Fruit fly (Drosophila melanogaster) Kc167 (cell line): ENCODE data around the gene CrebB.

ENCODE experiments used
- Myc ChIP-seq: fragments of >200 bp; optimal IDR thresholded peaks from 2 replicates; lab custom pipeline; 2017; ENCODE audit warnings: missing external identifiers
- Sin3A ChIP-seq: fragments of >200 bp; optimal IDR thresholded peaks from 2 replicates; lab custom pipeline; 2018; ENCODE audit warnings: missing external identifiers
- h ChIP-seq: fragments of >200 bp; optimal IDR thresholded peaks from 3 replicates; lab custom pipeline; 2018; ENCODE audit warnings: missing external identifiers
- insv ChIP-seq: fragments of >200 bp; optimal IDR thresholded peaks from 3 replicates; lab custom pipeline; 2018; ENCODE audit warnings: missing external identifiers
- psq ChIP-seq: fragments of >200 bp; optimal IDR thresholded peaks from 2 replicates; lab custom pipeline; 2017; ENCODE audit warnings: missing external identifiers
- ttk ChIP-seq: sonication (Bioruptor generic); optimal IDR thresholded peaks from 2 replicates; lab custom pipeline; 2017; ENCODE audit warnings: missing external identifiers

CrebB gene

DNA sequence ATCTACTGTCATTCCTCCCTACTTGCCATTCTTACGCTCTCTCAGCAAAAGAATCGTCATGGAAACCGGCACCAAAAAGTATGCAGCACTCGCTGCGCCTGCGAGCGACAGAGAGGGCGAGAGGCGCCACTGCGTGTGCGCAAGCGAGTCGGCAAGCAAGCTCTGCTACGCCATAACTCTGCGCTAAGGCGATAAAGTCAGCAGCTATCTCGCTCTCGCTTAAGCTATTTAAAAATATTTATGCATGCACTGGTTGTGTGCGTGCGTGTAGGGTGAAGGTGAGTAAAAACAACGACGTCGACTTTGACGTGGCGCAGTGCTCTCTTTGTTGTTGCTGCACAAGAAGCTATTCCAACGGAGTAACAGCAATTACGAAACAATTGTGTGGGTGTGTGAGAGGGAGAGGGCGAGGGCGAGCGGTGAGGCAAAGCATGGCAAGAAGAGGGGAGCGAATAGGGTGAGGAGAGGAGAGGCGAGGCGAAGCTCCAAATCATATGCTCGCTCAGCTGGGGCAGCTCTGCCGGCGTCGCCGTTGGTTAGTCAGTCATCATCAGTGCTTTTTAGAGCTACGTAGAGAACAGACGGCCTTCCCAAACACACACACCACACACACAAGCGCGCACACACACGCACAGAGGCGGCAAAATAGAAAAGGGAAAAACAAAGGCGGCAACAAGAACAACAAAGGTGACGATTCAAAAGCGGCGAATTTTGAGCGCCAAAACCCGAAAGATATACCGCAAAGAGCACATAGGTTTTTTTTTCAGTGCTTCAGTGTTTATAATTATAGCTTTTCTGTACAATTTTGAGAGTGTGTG, at the start of gene CrebB:
Gene CrebB, plus strand, starts transcription at position 325 of the 818 bp plus-strand sequence.
- TF ChIP-seq h (lab: Kevin White, UChicago), result no peak
- no peak for TF ChIP-seq Myc
- TF ChIP-seq Sin3A, result no peak
- TF ChIP-seq insv (lab: Kevin White, UChicago), result no peak
- no peak for TF ChIP-seq psq (lab: Kevin White, UChicago)
- TF ChIP-seq ttk (lab: Kevin White, UChicago), result no peak

DNA sequence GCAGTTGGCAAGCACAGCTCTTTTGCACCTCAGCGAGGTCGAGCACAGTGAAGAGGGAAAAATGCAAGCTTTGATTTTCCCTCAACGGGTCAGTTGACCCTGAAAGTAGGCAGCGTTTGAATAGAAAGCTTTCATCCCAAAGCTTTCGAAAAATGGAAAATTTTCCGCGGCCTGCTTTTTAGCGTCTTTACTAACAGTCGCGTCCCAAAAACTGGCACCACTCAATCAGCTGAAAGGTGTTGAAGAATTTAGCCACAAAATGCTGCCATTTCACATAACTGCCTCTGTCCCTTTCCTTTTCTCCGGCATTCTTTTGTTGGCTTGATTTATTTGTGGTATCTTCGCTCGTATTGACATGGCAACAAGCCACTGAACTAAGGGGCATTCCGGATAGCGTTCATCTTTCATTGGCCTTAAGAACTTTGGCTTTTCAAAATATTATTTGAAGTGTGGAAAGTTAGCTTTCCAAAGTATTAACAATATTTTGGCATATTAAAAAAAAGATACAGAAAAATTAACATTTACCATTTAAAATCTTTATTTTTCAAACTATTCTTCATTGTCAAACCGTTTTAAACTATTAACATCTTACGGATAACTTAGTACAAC, 46.1 kb upstream of the CrebB start:
- TF ChIP-seq Myc, result no peak
- TF ChIP-seq insv (lab: Kevin White, UChicago), result no peak
- no peak for TF ChIP-seq ttk (lab: Kevin White, UChicago)
- no peak for TF ChIP-seq psq (lab: Kevin White, UChicago)
- no peak for TF ChIP-seq h (lab: Kevin White, UChicago)
- no peak for TF ChIP-seq Sin3A

DNA sequence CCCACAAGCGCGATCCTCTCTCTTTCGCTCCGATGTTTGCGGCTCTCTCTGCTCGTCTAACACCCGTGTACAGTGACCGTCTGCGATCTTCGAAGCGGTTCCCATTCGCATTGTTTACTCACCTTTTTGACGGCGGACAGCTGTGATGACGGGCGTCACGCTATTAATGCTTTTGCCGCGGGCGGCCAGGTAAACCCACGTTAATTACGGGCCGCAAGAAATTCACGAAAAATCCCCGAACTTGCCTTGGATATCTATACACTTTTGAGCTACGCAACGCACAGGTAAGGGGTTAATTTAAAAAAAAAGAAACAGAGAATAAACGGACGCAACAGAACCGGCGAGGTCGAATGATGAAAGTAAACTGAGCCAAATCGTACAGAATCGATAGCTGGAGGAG, 45.3 kb upstream of the CrebB start, which contains the start of gene CG6023:
Gene CG6023, minus strand, starts transcription at position 369 of the 400 bp plus-strand sequence.
- TF ChIP-seq ttk (lab: Kevin White, UChicago) (no peak), Myc (no peak), h (lab: Kevin White, UChicago) (no peak), Sin3A (no peak), insv (lab: Kevin White, UChicago) (no peak), psq (lab: Kevin White, UChicago) (no peak)

DNA sequence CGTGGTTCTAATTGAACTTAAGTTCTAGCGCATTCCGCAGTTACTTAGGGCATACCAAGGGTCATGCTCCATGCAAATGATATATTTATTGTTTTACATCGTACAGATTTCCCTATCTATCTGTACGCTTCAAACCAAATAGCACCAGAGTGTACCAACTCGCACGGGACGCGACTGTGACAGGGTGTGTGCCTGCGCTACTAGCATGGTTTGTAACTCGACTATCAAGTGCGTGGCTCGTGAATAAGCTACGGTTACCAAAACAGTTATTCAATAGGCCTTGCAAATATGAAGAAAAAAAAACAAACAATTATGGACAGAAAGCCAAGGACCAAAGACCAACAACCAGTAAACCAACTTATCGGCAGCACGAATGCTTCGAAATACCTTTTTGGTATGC, 44.8 kb upstream of the CrebB start:
- TF ChIP-seq Myc (no peak), insv (lab: Kevin White, UChicago) (no peak), psq (lab: Kevin White, UChicago) (no peak), Sin3A (no peak), ttk (lab: Kevin White, UChicago) (no peak), h (lab: Kevin White, UChicago) (no peak)

DNA sequence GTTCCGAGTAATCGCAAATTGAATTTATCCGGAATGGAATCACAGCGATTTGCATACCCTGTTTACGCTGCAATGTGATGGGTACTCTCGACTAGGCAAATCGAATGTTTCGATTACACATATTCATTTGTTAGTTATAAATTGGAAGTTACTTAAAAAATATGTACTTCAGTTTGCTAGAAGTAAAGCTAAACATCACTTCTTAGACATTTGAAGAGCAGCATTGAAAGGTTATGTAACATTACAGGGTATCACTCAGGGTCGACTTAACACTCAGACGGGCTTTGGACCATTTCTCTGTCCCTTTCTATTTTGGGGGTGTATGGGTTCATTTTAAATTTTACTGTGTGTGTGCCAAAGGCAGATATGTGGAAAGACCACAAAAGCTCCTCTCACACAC, 25.1 kb upstream of the CrebB start:
- no peak for TF ChIP-seq psq (lab: Kevin White, UChicago)
- TF ChIP-seq Sin3A, result no peak
- TF ChIP-seq h (lab: Kevin White, UChicago), result no peak
- TF ChIP-seq ttk (lab: Kevin White, UChicago), result no peak
- no peak for TF ChIP-seq insv (lab: Kevin White, UChicago)
- TF ChIP-seq Myc, result no peak

DNA sequence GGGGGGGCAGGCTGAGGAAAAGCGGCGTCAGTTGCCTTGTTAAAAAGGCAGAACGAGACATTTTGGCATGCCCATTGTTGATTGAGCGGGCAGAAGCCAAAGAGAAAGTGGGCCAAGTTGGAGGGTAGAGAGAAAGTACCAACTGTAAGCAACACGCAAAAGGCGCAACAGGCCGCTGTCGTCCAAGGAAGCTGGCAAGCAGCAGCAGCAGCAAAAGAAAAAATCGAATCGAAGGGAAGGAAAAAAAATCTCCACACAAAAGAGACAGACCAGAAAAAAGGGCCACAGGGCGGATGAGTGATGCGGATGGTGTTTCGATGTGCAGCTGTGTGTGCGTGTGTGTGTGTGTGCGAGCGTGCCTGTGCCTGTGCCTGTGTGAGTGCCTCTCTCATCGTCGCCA, 18.5 kb upstream of the CrebB start:
- TF ChIP-seq Sin3A (no peak), insv (lab: Kevin White, UChicago) (no peak), h (lab: Kevin White, UChicago) (no peak), Myc (no peak), ttk (lab: Kevin White, UChicago) (no peak), psq (lab: Kevin White, UChicago) (no peak)

DNA sequence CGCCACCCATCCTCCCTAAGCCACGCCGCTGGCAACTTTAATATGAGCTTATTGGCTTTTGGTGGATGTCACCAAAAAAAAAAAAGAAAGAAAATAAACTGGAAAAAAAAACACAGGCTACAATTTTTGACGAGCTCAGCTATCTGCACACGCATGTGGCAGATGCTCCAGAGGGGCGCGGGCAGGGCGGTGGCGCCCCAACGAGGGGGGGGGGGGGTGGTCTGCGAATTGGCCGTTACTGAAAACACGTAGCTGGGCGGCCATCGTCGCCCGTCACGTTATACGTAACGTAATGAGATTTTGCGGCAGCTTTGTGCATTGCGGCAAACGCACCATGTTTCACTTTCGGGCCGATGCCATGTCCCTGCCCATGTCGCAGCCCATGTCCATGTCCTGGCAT, 15.5 kb upstream of the CrebB start:
- no peak for TF ChIP-seq insv (lab: Kevin White, UChicago)

DNA sequence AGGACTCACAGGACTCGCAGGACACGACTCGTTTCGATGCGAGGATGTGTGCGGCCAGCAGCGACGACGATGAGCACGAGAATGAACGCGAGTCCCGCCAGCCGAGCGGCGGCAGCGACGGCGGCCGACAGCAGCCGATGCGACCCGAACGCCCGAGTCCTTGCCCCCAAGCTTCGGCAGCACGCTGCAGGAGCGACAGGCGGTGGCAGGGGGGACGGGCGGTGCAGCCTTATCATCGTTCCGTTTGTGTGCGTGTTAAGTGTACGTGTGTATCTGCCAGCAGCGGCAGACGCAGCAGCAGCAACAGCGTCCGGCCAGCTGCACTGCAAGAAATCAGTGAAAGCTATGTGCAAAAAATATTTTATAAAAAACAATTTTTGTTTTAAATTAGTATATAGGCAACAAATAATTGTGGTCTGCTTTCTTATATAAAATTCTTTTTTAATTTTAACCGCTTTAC, 10.0 kb upstream of the CrebB start, which contains the start of gene kairos:
Gene kairos, minus strand, starts transcription at position 51 of the 460 bp plus-strand sequence.
- TF ChIP-seq psq (lab: Kevin White, UChicago) (no peak), Sin3A (no peak), insv (lab: Kevin White, UChicago) (no peak), Myc (no peak), h (lab: Kevin White, UChicago) (no peak), ttk (lab: Kevin White, UChicago) (no peak)

DNA sequence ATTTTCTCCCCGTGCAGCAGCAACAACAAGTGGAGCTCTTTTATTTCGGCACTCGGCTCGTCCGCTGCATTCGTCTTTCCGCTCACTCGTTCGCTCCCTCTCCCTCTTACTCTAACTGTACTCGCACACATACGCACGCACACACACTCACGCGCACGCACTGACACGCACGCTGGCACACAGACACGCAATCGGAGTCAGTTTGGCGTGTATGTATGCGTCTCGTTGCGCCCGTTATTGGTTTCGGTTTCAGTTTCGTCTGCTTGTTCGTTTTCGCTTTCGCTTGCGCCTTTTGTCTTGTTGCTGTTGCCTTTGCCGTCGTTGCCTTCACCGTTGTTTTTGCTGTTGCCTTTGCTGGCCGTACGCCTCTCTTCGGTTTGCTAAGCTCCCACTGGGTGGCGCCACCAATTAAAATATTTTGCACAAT, 8.4 kb upstream of the CrebB start:
- TF ChIP-seq h (lab: Kevin White, UChicago) (no peak), Sin3A (no peak), psq (lab: Kevin White, UChicago) (no peak), ttk (lab: Kevin White, UChicago) (no peak), insv (lab: Kevin White, UChicago) (no peak), Myc (no peak)

DNA sequence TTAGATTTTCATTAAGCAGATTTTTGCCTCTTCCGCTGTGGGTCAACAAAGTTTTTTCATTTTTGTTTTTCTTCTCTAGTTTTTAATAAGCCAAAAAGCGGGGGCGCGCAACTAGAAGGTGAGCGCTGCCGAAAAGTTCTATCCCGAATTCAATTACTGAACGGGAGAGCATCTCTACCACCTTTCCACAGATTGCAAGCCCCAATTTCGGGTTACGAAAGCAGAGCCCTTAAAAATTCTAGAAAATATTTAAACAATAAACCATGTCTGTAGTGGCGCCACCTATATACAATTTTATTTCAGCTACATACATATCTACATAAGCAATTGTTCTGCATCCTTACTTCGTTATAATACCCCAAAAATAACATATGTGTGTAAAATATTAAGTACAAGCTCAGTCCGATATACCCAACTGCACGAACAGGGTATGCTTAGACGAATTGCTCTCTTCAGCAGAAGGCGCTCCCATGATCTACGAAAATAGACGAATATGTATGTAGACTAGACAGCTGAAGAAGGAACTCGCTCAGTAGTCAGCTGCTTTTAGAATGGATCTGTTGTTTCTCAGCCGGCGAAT, 7.7 kb upstream of the CrebB start, which contains the start of gene CG6106:
Gene CG6106, plus strand, starts transcription at position 530 of the 580 bp plus-strand sequence.
- TF ChIP-seq h (lab: Kevin White, UChicago) (no peak), Myc (no peak)

DNA sequence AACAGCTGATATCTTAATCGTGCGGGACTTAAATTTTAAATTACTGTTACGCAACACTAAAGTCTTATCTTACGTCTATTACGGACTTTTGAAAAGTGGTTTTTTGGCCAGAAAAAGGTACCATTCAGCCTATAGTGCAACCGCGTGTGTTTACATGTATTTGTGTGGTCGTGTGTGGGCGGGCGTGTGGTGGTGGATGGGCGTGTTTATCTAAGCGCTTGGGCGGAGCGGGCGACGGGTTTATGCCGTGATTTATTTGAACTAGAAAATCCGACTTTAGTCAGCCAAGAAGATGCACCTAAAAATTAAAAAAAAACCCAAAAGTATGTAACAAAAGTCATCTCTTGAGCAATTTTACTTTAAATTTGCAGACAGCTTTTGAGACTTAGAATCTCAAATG, 2.7 kb upstream of the CrebB start:
- TF ChIP-seq ttk (lab: Kevin White, UChicago) (no peak), psq (lab: Kevin White, UChicago) (no peak), insv (lab: Kevin White, UChicago) (no peak), Sin3A (no peak), h (lab: Kevin White, UChicago) (no peak), Myc (no peak)
